Worm (Caenorhabditis elegans) whole organism, mixed stage, embryonic: ENCODE results near the gene srp-6.

Source experiments
- M03D4.4 ChIP-seq: sonication (generic microtip); optimal IDR thresholded peaks from 2 replicates; lab custom pipeline; 2017; ENCODE audit warnings: mild to moderate bottlenecking, missing genetic modification characterization, missing compliant biosample characterization
- bed-3 ChIP-seq: fragments of 200-800 bp; sonication (Bioruptor generic); optimal IDR thresholded peaks from 3 replicates; lab custom pipeline; 2018; ENCODE audit warnings: mild to moderate bottlenecking, missing genetic modification characterization, moderate library complexity, missing compliant biosample characterization
- blmp-1 ChIP-seq: fragments of 150-350 bp; optimal IDR thresholded peaks from 2 replicates; lab custom pipeline; 2014; ENCODE audit warnings: missing biosample characterization, missing genetic modification characterization
- ceh-39 ChIP-seq: fragments of 150-350 bp; optimal IDR thresholded peaks from 2 replicates; lab custom pipeline; 2014; ENCODE audit warnings: missing biosample characterization, missing genetic modification characterization
- ceh-43 ChIP-seq: fragments of 200-800 bp; sonication (Bioruptor generic); optimal IDR thresholded peaks from 2 replicates; lab custom pipeline; 2018; ENCODE audit warnings: mild to moderate bottlenecking, missing genetic modification characterization, moderate library complexity, missing compliant biosample characterization
- ceh-83 ChIP-seq: fragments of 200-800 bp; sonication (Bioruptor generic); optimal IDR thresholded peaks from 2 replicates; lab custom pipeline; 2018; ENCODE audit warnings: mild to moderate bottlenecking, missing genetic modification characterization, missing compliant biosample characterization
- ces-1 ChIP-seq: fragments of 150-350 bp; optimal IDR thresholded peaks from 2 replicates; lab custom pipeline; 2014; ENCODE audit warnings: missing biosample characterization, missing genetic modification reagents, missing genetic modification characterization
- cnd-1 ChIP-seq: fragments of 200-800 bp; sonication (Bioruptor generic); optimal IDR thresholded peaks from 2 replicates; lab custom pipeline; 2018; ENCODE audit warnings: mild to moderate bottlenecking, missing genetic modification characterization, missing compliant biosample characterization
- drap-1 ChIP-seq: fragments of 200-800 bp; sonication (Bioruptor generic); optimal IDR thresholded peaks from 3 replicates; lab custom pipeline; 2018; ENCODE audit warnings: mild to moderate bottlenecking, missing genetic modification characterization, missing compliant biosample characterization
- elt-1 ChIP-seq: sonication (generic microtip); optimal IDR thresholded peaks from 2 replicates; lab custom pipeline; 2017; ENCODE audit warnings: missing genetic modification characterization, mild to moderate bottlenecking, missing compliant biosample characterization, antibody characterized with exemption, moderate library complexity, borderline replicate concordance; ENCODE audit not compliant: insufficient read depth
- elt-3 ChIP-seq: fragments of 150-350 bp; optimal IDR thresholded peaks from 2 replicates; lab custom pipeline; 2014; ENCODE audit warnings: missing biosample characterization, missing genetic modification characterization
- flh-1 ChIP-seq: fragments of 200-800 bp; sonication (Bioruptor generic); optimal IDR thresholded peaks from 2 replicates; lab custom pipeline; 2018; ENCODE audit warnings: mild to moderate bottlenecking, missing genetic modification characterization, moderate library complexity, missing compliant biosample characterization
- ham-2 ChIP-seq: fragments of 200-800 bp; sonication (Bioruptor generic); optimal IDR thresholded peaks from 2 replicates; lab custom pipeline; 2018; ENCODE audit warnings: mild to moderate bottlenecking, missing genetic modification characterization, missing compliant biosample characterization
- hlh-1 ChIP-seq: fragments of 150-350 bp; optimal IDR thresholded peaks from 2 replicates; lab custom pipeline; 2014; ENCODE audit warnings: missing biosample characterization, missing genetic modification reagents, missing genetic modification characterization
- lin-13 ChIP-seq: fragments of 150-350 bp; optimal IDR thresholded peaks from 2 replicates; lab custom pipeline; 2014; ENCODE audit warnings: missing biosample characterization, missing genetic modification characterization
- lin-32 ChIP-seq: fragments of 200-800 bp; sonication (Bioruptor generic); optimal IDR thresholded peaks from 2 replicates; lab custom pipeline; 2018; ENCODE audit warnings: mild to moderate bottlenecking, missing genetic modification characterization, missing compliant biosample characterization
- mab-5 ChIP-seq: fragments of 150-350 bp; optimal IDR thresholded peaks from 2 replicates; lab custom pipeline; 2014; ENCODE audit warnings: missing biosample characterization, missing genetic modification characterization
- mep-1 ChIP-seq: fragments of 150-350 bp; optimal IDR thresholded peaks from 2 replicates; lab custom pipeline; 2017; ENCODE audit warnings: missing biosample characterization, missing genetic modification reagents, missing genetic modification characterization, inconsistent platforms
- nhr-12 ChIP-seq: fragments of 150-350 bp; optimal IDR thresholded peaks from 2 replicates; lab custom pipeline; 2014; ENCODE audit warnings: missing biosample characterization, missing genetic modification characterization
- nhr-2 ChIP-seq: fragments of 150-350 bp; optimal IDR thresholded peaks from 2 replicates; lab custom pipeline; 2014; ENCODE audit warnings: missing biosample characterization, missing genetic modification characterization
- nhr-237 ChIP-seq: fragments of 150-350 bp; optimal IDR thresholded peaks from 2 replicates; lab custom pipeline; 2014; ENCODE audit warnings: missing biosample characterization, missing genetic modification characterization
- nhr-76 ChIP-seq: sonication (generic microtip); optimal IDR thresholded peaks from 2 replicates; lab custom pipeline; 2017; ENCODE audit warnings: missing biosample characterization, missing genetic modification characterization
- pha-4 ChIP-seq: fragments of 150-350 bp; optimal IDR thresholded peaks from 2 replicates; lab custom pipeline; 2018; ENCODE audit warnings: missing biosample characterization, missing genetic modification reagents, missing genetic modification characterization
- sem-2 ChIP-seq: fragments of 200-800 bp; sonication (Bioruptor generic); optimal IDR thresholded peaks from 2 replicates; lab custom pipeline; 2018; ENCODE audit warnings: mild to moderate bottlenecking, missing genetic modification characterization, missing compliant biosample characterization
- snpc-4 ChIP-seq: fragments of 150-350 bp; optimal IDR thresholded peaks from 2 replicates; lab custom pipeline; 2014; ENCODE audit warnings: missing biosample characterization, missing genetic modification characterization
- sptf-1 ChIP-seq: sonication (generic microtip); optimal IDR thresholded peaks from 2 replicates; lab custom pipeline; 2017; ENCODE audit warnings: mild to moderate bottlenecking, missing genetic modification characterization, moderate library complexity, missing compliant biosample characterization
- unc-120 ChIP-seq: sonication (generic microtip); optimal IDR thresholded peaks from 2 replicates; lab custom pipeline; 2017; ENCODE audit warnings: missing genetic modification characterization, missing compliant biosample characterization; ENCODE audit not compliant: poor library complexity, severe bottlenecking
- unc-39 ChIP-seq: fragments of 150-350 bp; optimal IDR thresholded peaks from 2 replicates; lab custom pipeline; 2014; ENCODE audit warnings: missing biosample characterization, missing genetic modification characterization
- unc-62 ChIP-seq: fragments of 150-350 bp; optimal IDR thresholded peaks from 2 replicates; lab custom pipeline; 2014; ENCODE audit warnings: missing biosample characterization, missing genetic modification reagents, missing genetic modification characterization
- zip-8 ChIP-seq: fragments of 150-350 bp; optimal IDR thresholded peaks from 2 replicates; lab custom pipeline; 2014; ENCODE audit warnings: missing biosample characterization, missing genetic modification characterization
- ztf-11 ChIP-seq: fragments of 150-350 bp; optimal IDR thresholded peaks from 2 replicates; lab custom pipeline; 2014; ENCODE audit warnings: missing biosample characterization, missing genetic modification characterization

srp-6 gene

ce11 chrV:7386052-7386573 is at the start of gene srp-6:
Gene srp-6 (minus strand): TSS chrV:7386102.
- no peak for TF ChIP-seq M03D4.4 (tag; lab: Kevin White, UChicago)
- no peak for TF ChIP-seq drap-1 (GFP tag; lab: Kevin White, UChicago)
- no peak for TF ChIP-seq zip-8
- no peak for TF ChIP-seq ztf-11
- TF ChIP-seq ham-2 (GFP tag; lab: Kevin White, UChicago): no peak
- no peak for TF ChIP-seq nhr-12 (tag; lab: Kevin White, UChicago)
- TF ChIP-seq elt-3 (tag; lab: Kevin White, UChicago): no peak
- TF ChIP-seq elt-1 (tag; lab: Kevin White, UChicago): no peak
- no peak for TF ChIP-seq unc-39 (tag; lab: Kevin White, UChicago)
- TF ChIP-seq flh-1 (GFP tag; lab: Kevin White, UChicago): no peak
- no peak for TF ChIP-seq unc-120
- no peak for TF ChIP-seq pha-4 (tag; lab: Kevin White, UChicago)
- no peak for TF ChIP-seq bed-3
- TF ChIP-seq ces-1: no peak
- no peak for TF ChIP-seq snpc-4 (tag; lab: Kevin White, UChicago)
- no peak for TF ChIP-seq mab-5 (tag; lab: Kevin White, UChicago)
- no peak for TF ChIP-seq blmp-1 (tag; lab: Kevin White, UChicago)
- TF ChIP-seq hlh-1 (tag; lab: Kevin White, UChicago): no peak

- TF ChIP-seq bed-3 (no peak), ztf-11 (no peak), ceh-43 (no peak), hlh-1 (tag; lab: Kevin White, UChicago) (no peak), ceh-39 (tag; lab: Kevin White, UChicago) (no peak), elt-1 (tag; lab: Kevin White, UChicago) (no peak), nhr-76 (no peak), cnd-1 (no peak), flh-1 (GFP tag; lab: Kevin White, UChicago) (no peak), lin-13 (no peak), mep-1 (no peak), drap-1 (GFP tag; lab: Kevin White, UChicago) (no peak), ham-2 (GFP tag; lab: Kevin White, UChicago) (no peak), snpc-4 (tag; lab: Kevin White, UChicago) (no peak), nhr-237 (tag; lab: Kevin White, UChicago) (no peak), sptf-1 (no peak), ces-1 (no peak), unc-62 (GFP tag; lab: Kevin White, UChicago) (no peak), unc-120 (no peak), ceh-83 (GFP tag; lab: Kevin White, UChicago) (no peak)
These were observed 49.0 kb upstream of the srp-6 start for ce11 chrV:7434805-7435363.

ce11 chrV:7432441-7433146 is 46.7 kb upstream of the srp-6 start:
- TF ChIP-seq drap-1 (GFP tag; lab: Kevin White, UChicago): no peak

ce11 chrV:7431016-7431415 is 45.1 kb upstream of the srp-6 start, which contains the start of gene srw-71:
Gene srw-71 (minus strand): TSS chrV:7431116.
- no peak for TF ChIP-seq ztf-11
- TF ChIP-seq cnd-1: no peak
- TF ChIP-seq, all 35 proteins: peak for 0

- TF ChIP-seq ceh-43 (no peak), sem-2 (no peak), nhr-12 (tag; lab: Kevin White, UChicago) (no peak), nhr-237 (tag; lab: Kevin White, UChicago) (no peak), zip-8 (no peak), M03D4.4 (tag; lab: Kevin White, UChicago) (no peak), nhr-76 (no peak), bed-3 (no peak), ces-1 (no peak), sptf-1 (no peak), unc-39 (tag; lab: Kevin White, UChicago) (no peak), ceh-39 (tag; lab: Kevin White, UChicago) (no peak), ceh-83 (GFP tag; lab: Kevin White, UChicago) (no peak), nhr-2 (tag; lab: Kevin White, UChicago) (no peak), elt-1 (tag; lab: Kevin White, UChicago) (no peak), lin-32 (GFP tag; lab: Kevin White, UChicago) (no peak), mab-5 (tag; lab: Kevin White, UChicago) (no peak), ztf-11 (no peak)
- TF ChIP-seq, all 35 proteins: peak for 0
These were observed 43.0 kb upstream of the srp-6 start, which contains the start of gene srw-69 for ce11 chrV:7428880-7429279. Gene srw-69 (minus strand): TSS chrV:7428980.
